Worm (Caenorhabditis elegans) whole organism, L1 larva: ENCODE data around the gene F26F4.2.

Experiments
- C34B4.2 ChIP-seq: sonication (generic microtip); optimal IDR thresholded peaks from 2 replicates; lab custom pipeline; 2017; ENCODE audit warnings: mild to moderate bottlenecking, missing genetic modification characterization, missing compliant biosample characterization
- F16B12.6 ChIP-seq: fragments of 150-350 bp; optimal IDR thresholded peaks from 2 replicates; lab custom pipeline; 2014; ENCODE audit warnings: missing biosample characterization, missing genetic modification characterization
- ama-1 ChIP-seq: fragments of 150-350 bp; optimal IDR thresholded peaks from 2 replicates; lab custom pipeline; 2014
- blmp-1 ChIP-seq: fragments of 150-350 bp; optimal IDR thresholded peaks from 2 replicates; lab custom pipeline; 2014; ENCODE audit warnings: missing biosample characterization, missing genetic modification characterization
- ceh-8 ChIP-seq: fragments of 200-800 bp; sonication (Bioruptor generic); optimal IDR thresholded peaks from 2 replicates; lab custom pipeline; 2018; ENCODE audit warnings: mild to moderate bottlenecking, missing genetic modification characterization, moderate library complexity, missing compliant biosample characterization
- ceh-82 ChIP-seq, 3 experiments: fragments of 150-350 bp in 1 of 3; sonication (generic microtip) in 2 of 3; optimal IDR thresholded peaks; 2 replicates each; lab custom pipeline; 2014 to 2017; ENCODE audit warnings: missing biosample characterization in 3 of 3, missing genetic modification characterization in 3 of 3
- efl-1 ChIP-seq, 4 experiments: fragments of 150-350 bp; optimal IDR thresholded peaks in 3 of 4; peaks in 1 of 4; 1 replicate in 1 of 4; 2 replicates in 3 of 4; lab custom pipeline; 2014; ENCODE audit warnings: missing biosample characterization in 2 of 4, missing genetic modification characterization in 2 of 4, missing genetic modification reagents in 2 of 4
- elt-2 ChIP-seq: sonication (generic microtip); optimal IDR thresholded peaks from 2 replicates; lab custom pipeline; 2016; ENCODE audit warnings: missing genetic modification characterization, mild to moderate bottlenecking, inconsistent platforms, missing compliant biosample characterization, missing genetic modification reagents
- elt-3 ChIP-seq, 6 experiments: fragments of 150-350 bp in 1 of 6; sonication (generic microtip); optimal IDR thresholded peaks; 2 replicates each; lab custom pipeline; 2017 to 2018; ENCODE audit warnings: missing biosample characterization in 6 of 6, missing genetic modification characterization in 6 of 6, inconsistent platforms in 1 of 6
- grh-1 ChIP-seq: fragments of 200-800 bp; sonication (Bioruptor generic); IDR thresholded peaks from 2 replicates; pipeline ENCODE4 v1.3.6; 2022; ENCODE audit warnings: missing genetic modification reagents, missing genetic modification characterization, missing compliant biosample characterization
- hpl-2 ChIP-seq: fragments of 150-350 bp; optimal IDR thresholded peaks from 2 replicates; lab custom pipeline; 2014; ENCODE audit warnings: missing biosample characterization, missing genetic modification reagents, missing genetic modification characterization
- isw-1 ChIP-seq: fragments of 200-800 bp; sonication (Bioruptor generic); IDR thresholded peaks from 2 replicates; pipeline ENCODE4 v1.3.6; 2022; ENCODE audit warnings: missing genetic modification characterization, missing compliant biosample characterization
- lin-35 ChIP-seq, 2 experiments: fragments of 150-350 bp; optimal IDR thresholded peaks; 2 replicates each; lab custom pipeline; 2014; ENCODE audit warnings: missing biosample characterization in 2 of 2, missing genetic modification characterization in 2 of 2, missing genetic modification reagents in 2 of 2
- lin-39 ChIP-seq: fragments of 150-350 bp; optimal IDR thresholded peaks from 2 replicates; lab custom pipeline; 2014; ENCODE audit warnings: missing biosample characterization, missing genetic modification reagents, missing genetic modification characterization
- lsy-2 ChIP-seq, 2 experiments: fragments of 150-350 bp; optimal IDR thresholded peaks; 2 replicates each; lab custom pipeline; 2014; ENCODE audit warnings: missing biosample characterization in 2 of 2, missing genetic modification characterization in 2 of 2
- mdl-1 ChIP-seq, 2 experiments: fragments of 150-350 bp; optimal IDR thresholded peaks; 2 replicates each; lab custom pipeline; 2014 to 2017; ENCODE audit warnings: missing biosample characterization in 2 of 2, missing genetic modification characterization in 2 of 2, inconsistent platforms in 1 of 2
- mep-1 ChIP-seq: fragments of 150-350 bp; optimal IDR thresholded peaks from 2 replicates; lab custom pipeline; 2014; ENCODE audit warnings: missing biosample characterization, missing genetic modification characterization
- nhr-19 ChIP-seq: fragments of 200-800 bp; sonication (Bioruptor generic); conservative IDR thresholded peaks from 2 replicates; pipeline ENCODE4 v1.3.6; 2022; ENCODE audit warnings: missing genetic modification characterization, missing compliant biosample characterization
- nhr-20 ChIP-seq: sonication (generic microtip); optimal IDR thresholded peaks from 2 replicates; lab custom pipeline; 2016; ENCODE audit warnings: mild to moderate bottlenecking, missing genetic modification characterization, missing compliant biosample characterization
- nhr-237 ChIP-seq: fragments of 150-350 bp; optimal IDR thresholded peaks from 2 replicates; lab custom pipeline; 2014; ENCODE audit warnings: missing biosample characterization, missing genetic modification characterization
- nhr-76 ChIP-seq: sonication (generic microtip); optimal IDR thresholded peaks from 2 replicates; lab custom pipeline; 2017; ENCODE audit warnings: missing biosample characterization, missing genetic modification characterization
- nhr-84 ChIP-seq: sonication (generic microtip); optimal IDR thresholded peaks from 2 replicates; lab custom pipeline; 2017; ENCODE audit warnings: missing biosample characterization, missing genetic modification characterization
- nhr-90 ChIP-seq: sonication (generic microtip); optimal IDR thresholded peaks from 2 replicates; lab custom pipeline; 2016; ENCODE audit warnings: mild to moderate bottlenecking, missing genetic modification characterization, missing compliant biosample characterization; ENCODE audit not compliant: poor library complexity
- pax-3 ChIP-seq: fragments of 200-800 bp; sonication (Bioruptor generic); optimal IDR thresholded peaks from 2 replicates; lab custom pipeline; 2018; ENCODE audit warnings: mild to moderate bottlenecking, missing genetic modification characterization, moderate library complexity, missing compliant biosample characterization
- pqm-1 ChIP-seq: sonication (generic microtip); optimal IDR thresholded peaks from 3 replicates; lab custom pipeline; 2017; ENCODE audit warnings: missing biosample characterization, missing genetic modification characterization
- rnt-1 ChIP-seq: sonication (generic microtip); optimal IDR thresholded peaks from 2 replicates; lab custom pipeline; 2016; ENCODE audit warnings: mild to moderate bottlenecking, missing genetic modification characterization, moderate library complexity, missing compliant biosample characterization
- snu-23 ChIP-seq: sonication (generic microtip); optimal IDR thresholded peaks from 2 replicates; lab custom pipeline; 2016; ENCODE audit warnings: missing genetic modification characterization, missing compliant biosample characterization
- swsn-7 ChIP-seq: sonication (generic microtip); optimal IDR thresholded peaks from 2 replicates; lab custom pipeline; 2016; ENCODE audit warnings: missing genetic modification characterization, missing compliant biosample characterization
- tbx-2 ChIP-seq: sonication (generic microtip); optimal IDR thresholded peaks from 2 replicates; lab custom pipeline; 2016; ENCODE audit warnings: missing genetic modification characterization, missing compliant biosample characterization
- tlp-1 ChIP-seq: fragments of 150-350 bp; optimal IDR thresholded peaks from 2 replicates; lab custom pipeline; 2014; ENCODE audit warnings: missing biosample characterization, missing genetic modification characterization
- unc-62 ChIP-seq: fragments of 150-350 bp; optimal IDR thresholded peaks from 2 replicates; lab custom pipeline; 2014; ENCODE audit warnings: missing biosample characterization, missing genetic modification reagents, missing genetic modification characterization
- unc-86 ChIP-seq: sonication (generic microtip); optimal IDR thresholded peaks from 2 replicates; lab custom pipeline; 2016; ENCODE audit warnings: missing genetic modification characterization, missing compliant biosample characterization
- unc-98 ChIP-seq: fragments of 200-800 bp; sonication (Bioruptor generic); IDR thresholded peaks from 2 replicates; pipeline ENCODE4 v1.3.6; 2022; ENCODE audit warnings: missing genetic modification characterization, missing compliant biosample characterization
- vab-15 ChIP-seq: sonication (generic microtip); optimal IDR thresholded peaks from 2 replicates; lab custom pipeline; 2017; ENCODE audit warnings: missing genotype, mild to moderate bottlenecking, missing genetic modification characterization, missing compliant biosample characterization
- xbp-1 ChIP-seq: sonication (generic microtip); optimal IDR thresholded peaks from 2 replicates; lab custom pipeline; 2016; ENCODE audit warnings: missing genetic modification characterization, missing compliant biosample characterization
- ztf-4 ChIP-seq: fragments of 150-350 bp; optimal IDR thresholded peaks from 2 replicates; lab custom pipeline; 2014; ENCODE audit warnings: missing biosample characterization, missing genetic modification characterization

Gene F26F4.2

ce11 chrIII:4866762-4867161, 44.3 kb upstream of the F26F4.2 start, which contains the start of gene C35D10.17:
TSS of gene C35D10.17 (plus strand) at chrIII:4867062.
- TF ChIP-seq xbp-1: no peak
- no peak for TF ChIP-seq lsy-2 (tag; optimal IDR thresholded peaks at IDR 0.05; lab: Kevin White, UChicago)
- no peak for TF ChIP-seq C34B4.2 (tag; lab: Kevin White, UChicago)
- TF ChIP-seq pax-3 (tag; lab: Kevin White, UChicago): no peak
- no peak for TF ChIP-seq unc-86 (tag; lab: Kevin White, UChicago)
- TF ChIP-seq unc-98: no peak
- no peak for TF ChIP-seq F16B12.6 (tag; lab: Kevin White, UChicago)
- TF ChIP-seq nhr-76 (tag; lab: Kevin White, UChicago): no peak
- TF ChIP-seq hpl-2: no peak
- TF ChIP-seq blmp-1: no peak
- TF ChIP-seq unc-62 (GFP tag; lab: Kevin White, UChicago): no peak
- TF ChIP-seq isw-1 (GFP tag; lab: Robert Waterston, UW): no peak
- TF ChIP-seq elt-3 (tag; optimal IDR thresholded peaks at IDR 0.05; lab: Kevin White, UChicago): no peak
- no peak for TF ChIP-seq snu-23 (GFP tag; lab: Kevin White, UChicago)
- TF ChIP-seq rnt-1 (tag; lab: Kevin White, UChicago): no peak
- no peak for TF ChIP-seq nhr-237 (tag; lab: Kevin White, UChicago)
- no peak for TF ChIP-seq vab-15 (tag; lab: Kevin White, UChicago)
- no peak for TF ChIP-seq nhr-84

DNA sequence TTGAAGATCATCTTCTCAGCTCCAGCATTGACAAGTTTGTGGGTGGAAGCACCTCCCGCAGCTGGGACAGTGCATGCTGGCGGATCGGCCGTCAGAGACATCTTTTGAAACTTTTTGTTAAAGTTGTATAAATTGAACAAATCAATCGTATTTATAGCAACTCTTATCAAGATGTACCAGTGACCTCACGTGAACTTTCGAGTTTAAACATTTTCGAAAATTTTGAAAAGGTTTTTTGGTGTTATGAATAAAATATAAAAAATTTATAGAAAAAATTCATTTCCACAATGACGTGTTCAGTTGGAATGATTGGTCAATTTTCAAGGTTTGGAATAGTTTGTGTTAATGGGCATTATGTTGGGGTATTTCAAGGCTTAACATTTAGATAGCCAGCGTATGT, 42.4 kb upstream of the F26F4.2 start, which contains the start of the genes msd-4 and C35D10.3:
msd-4 (minus strand) TSS at position 101 of the 400 bp plus-strand sequence.
C35D10.3 (plus strand) TSS at position 279 of the 400 bp plus-strand sequence.
- TF ChIP-seq F16B12.6 (tag; lab: Kevin White, UChicago) (no peak), ama-1 (lab: Kevin White, UChicago) (no peak), mep-1 (tag; lab: Kevin White, UChicago) (no peak), nhr-90 (tag; lab: Kevin White, UChicago) (no peak), C34B4.2 (tag; lab: Kevin White, UChicago) (no peak), tbx-2 (no peak), lin-39 (tag; lab: Kevin White, UChicago) (no peak), pax-3 (tag; lab: Kevin White, UChicago) (no peak), nhr-19 (GFP tag; lab: Robert Waterston, UW) (no peak), lsy-2 (tag; optimal IDR thresholded peaks at IDR 0.05; lab: Kevin White, UChicago) (no peak), ceh-8 (no peak), elt-2 (tag; lab: Kevin White, UChicago) (no peak), pqm-1 (tag; lab: Kevin White, UChicago) (no peak), grh-1 (GFP tag; lab: Robert Waterston, UW) (no peak), vab-15 (tag; lab: Kevin White, UChicago) (no peak), xbp-1 (no peak), lin-35 (GFP tag; optimal IDR thresholded peaks at IDR 0.05; lab: Kevin White, UChicago) (no peak), nhr-76 (tag; lab: Kevin White, UChicago) (no peak), ceh-82 (tag; optimal IDR thresholded peaks at IDR 0.05; lab: Kevin White, UChicago) (no peak)

ce11 chrIII:4870478-4870877, 40.6 kb upstream of the F26F4.2 start, which contains the start of gene gipc-1:
TSS of gene gipc-1 (plus strand) at chrIII:4870778.
- TF ChIP-seq mep-1 (tag; lab: Kevin White, UChicago): no peak
- no peak for TF ChIP-seq swsn-7
- TF ChIP-seq pax-3 (tag; lab: Kevin White, UChicago): no peak
- TF ChIP-seq elt-3 (tag; optimal IDR thresholded peaks at IDR 0.05; lab: Kevin White, UChicago): no peak
- no peak for TF ChIP-seq tlp-1
- no peak for TF ChIP-seq efl-1 (optimal IDR thresholded peaks at IDR 0.05; lab: Kevin White, UChicago)
- no peak for TF ChIP-seq efl-1 (GFP tag; optimal IDR thresholded peaks at IDR 0.05 in 1 of 2; lab: Kevin White, UChicago)
- TF ChIP-seq mdl-1 (tag; optimal IDR thresholded peaks at IDR 0.05; lab: Kevin White, UChicago): no peak
- TF ChIP-seq blmp-1: no peak
- no peak for TF ChIP-seq ztf-4
- TF ChIP-seq elt-2 (tag; lab: Kevin White, UChicago): no peak
- TF ChIP-seq nhr-20 (tag; lab: Kevin White, UChicago): no peak
- TF ChIP-seq nhr-76 (tag; lab: Kevin White, UChicago): no peak
